Worm (Caenorhabditis elegans): ENCODE measurements around the gene str-66.

The str-66 gene

DNA sequence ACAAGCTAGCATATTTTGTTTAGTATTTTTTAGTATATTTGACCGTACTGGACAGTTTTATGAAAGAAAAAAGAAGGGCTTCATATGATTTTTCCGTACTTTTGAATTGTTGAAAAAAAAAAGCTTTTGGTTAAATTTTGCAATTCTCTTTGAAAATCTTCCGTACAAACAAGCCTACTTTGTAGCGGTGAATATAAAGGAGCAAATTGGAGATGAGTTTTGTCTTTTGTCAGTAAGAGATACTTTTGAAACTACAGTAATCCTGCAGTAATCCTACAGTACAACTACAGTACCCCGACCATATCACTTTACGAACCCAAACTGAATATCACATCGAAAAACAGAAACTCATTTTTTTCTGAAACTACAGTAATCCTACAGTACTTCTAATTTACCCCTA, 18.4 kb upstream of the str-66 start:
- no peak for TF ChIP-seq madf-3 (GFP tag; IDR thresholded peaks at IDR 0.05)
- no peak for TF ChIP-seq unc-62 (GFP tag; optimal IDR thresholded peaks at IDR 0.05)
- no peak for TF ChIP-seq repo-1 (tag; optimal IDR thresholded peaks at IDR 0.05)
- no peak for TF ChIP-seq egrh-3 (GFP tag; IDR thresholded peaks at IDR 0.05)
- TF ChIP-seq cebp-2 (GFP tag; IDR thresholded peaks at IDR 0.05): no peak
- TF ChIP-seq ama-1 (optimal IDR thresholded peaks at IDR 0.05): no peak
- no peak for TF ChIP-seq ama-1 (GFP tag; optimal IDR thresholded peaks at IDR 0.05)
- no peak for TF ChIP-seq F52B5.7 (tag; optimal IDR thresholded peaks at IDR 0.05)
- no peak for TF ChIP-seq nhr-90 (tag; optimal IDR thresholded peaks at IDR 0.05)
- TF ChIP-seq B0336.3 (GFP tag; IDR thresholded peaks at IDR 0.05): no peak
- TF ChIP-seq snpc-4 (GFP tag; optimal IDR thresholded peaks at IDR 0.05): no peak
- no peak for TF ChIP-seq snpc-4 (tag; optimal IDR thresholded peaks at IDR 0.05)
- TF ChIP-seq attf-3 (GFP tag; conservative IDR thresholded peaks at IDR 0.05): no peak
- TF ChIP-seq lin-26 (GFP tag; IDR thresholded peaks at IDR 0.05): no peak
- TF ChIP-seq mxl-1 (tag; optimal IDR thresholded peaks at IDR 0.05): no peak
- no peak for TF ChIP-seq lag-1 (GFP tag; IDR thresholded peaks at IDR 0.05)

DNA sequence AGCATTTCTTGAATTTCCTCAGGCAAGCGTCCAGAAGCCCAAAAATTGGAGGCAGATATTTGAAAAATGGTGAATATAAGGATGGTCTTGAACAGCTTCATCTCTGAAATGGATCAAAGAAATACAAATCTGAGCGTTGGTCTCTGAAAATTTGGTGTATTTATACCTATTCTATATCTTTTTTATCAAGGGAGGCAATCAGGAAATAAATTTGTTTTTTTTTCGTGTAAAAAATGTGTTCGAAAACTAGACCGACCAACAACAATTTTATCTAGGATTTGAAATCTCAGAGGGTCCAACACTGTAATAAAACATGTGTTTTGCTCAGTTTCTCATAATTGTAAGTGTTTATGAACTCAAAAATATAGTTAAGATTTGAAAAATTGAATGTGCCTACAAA, 17.7 kb upstream of the str-66 start, which contains the start of gene srt-56:
Gene srt-56 (minus strand): TSS at position 101 of the 400 bp plus-strand sequence.
- no peak for TF ChIP-seq F57C9.4 (tag; optimal IDR thresholded peaks at IDR 0.05)
- TF ChIP-seq chd-7 (tag; optimal IDR thresholded peaks at IDR 0.05): no peak
- TF ChIP-seq let-607 (tag; optimal IDR thresholded peaks at IDR 0.05): no peak
- no peak for TF ChIP-seq akir-1 (GFP tag; optimal IDR thresholded peaks at IDR 0.05)
- TF ChIP-seq Y53F4B.3 (GFP tag; IDR thresholded peaks at IDR 0.05): no peak
- no peak for TF ChIP-seq egl-18 (GFP tag; IDR thresholded peaks at IDR 0.05)
- TF ChIP-seq dpff-1 (tag; optimal IDR thresholded peaks at IDR 0.05): no peak
- TF ChIP-seq nfyb-1 (GFP tag; IDR thresholded peaks at IDR 0.05): no peak
- no peak for TF ChIP-seq F39B2.1 (GFP tag; IDR thresholded peaks at IDR 0.05)
- no peak for TF ChIP-seq hmg-1.2 (GFP tag; IDR thresholded peaks at IDR 0.05)
- no peak for TF ChIP-seq aptf-2 (GFP tag; conservative IDR thresholded peaks at IDR 0.05)
- no peak for TF ChIP-seq zfh-2 (GFP tag; conservative IDR thresholded peaks at IDR 0.05)
- TF ChIP-seq unc-130 (GFP tag; optimal IDR thresholded peaks at IDR 0.05): no peak
- no peak for TF ChIP-seq F49E8.2 (tag; optimal IDR thresholded peaks at IDR 0.05; ENCODE audit: insufficient read depth)
- TF ChIP-seq attf-3 (GFP tag; conservative IDR thresholded peaks at IDR 0.05): no peak
- TF ChIP-seq snpc-4 (GFP tag; optimal IDR thresholded peaks at IDR 0.05): no peak
- no peak for TF ChIP-seq snpc-4 (tag; optimal IDR thresholded peaks at IDR 0.05)

DNA sequence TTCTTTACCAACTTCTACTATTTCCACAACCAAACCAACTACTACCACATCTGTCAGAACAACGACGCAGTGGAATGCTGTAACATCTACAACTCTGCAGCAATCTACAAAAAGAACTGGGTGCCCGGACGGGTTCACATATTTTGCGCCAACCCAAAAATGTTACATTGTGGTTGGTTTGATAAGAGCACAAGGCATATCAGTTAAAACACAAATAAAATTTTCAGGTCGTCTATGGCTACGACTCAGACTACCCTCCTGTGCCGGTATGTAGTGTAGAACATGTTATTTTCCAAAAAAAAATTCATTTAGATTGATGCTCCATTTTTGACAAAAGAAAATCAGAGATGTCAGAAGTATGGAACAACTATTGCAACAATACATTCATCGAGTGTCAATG, 15.2 kb upstream of the str-66 start:
- TF ChIP-seq dox-1 (GFP tag; IDR thresholded peaks at IDR 0.05): 0 out of 2 replicates have a peak, but pooled peaks have one; percentile 34
- TF ChIP-seq madf-6 (GFP tag; IDR thresholded peaks at IDR 0.05): no peak
- TF ChIP-seq nhr-80 (tag; optimal IDR thresholded peaks at IDR 0.05): peak; percentile 50

DNA sequence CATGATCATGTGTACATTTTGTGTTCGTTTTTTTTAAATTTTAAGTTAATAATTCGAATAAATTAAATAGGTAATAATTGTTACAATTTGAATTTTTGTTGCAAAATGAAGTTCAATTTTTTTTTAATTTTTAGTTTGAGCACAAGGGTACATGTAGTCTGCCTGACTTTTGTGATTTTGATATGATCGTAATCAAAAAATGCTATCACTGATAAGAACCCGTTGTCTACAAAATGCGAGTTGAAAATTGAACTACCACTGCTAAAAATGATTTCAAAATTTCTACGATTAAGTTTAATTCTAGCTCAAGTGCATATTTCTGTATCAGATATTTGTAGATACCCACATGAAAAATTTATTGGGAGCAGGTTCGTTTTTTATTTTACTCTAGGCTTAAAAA, 14.1 kb upstream of the str-66 start, which contains the start of gene clec-210:
Gene clec-210 (plus strand): TSS at position 211 of the 400 bp plus-strand sequence.
- TF ChIP-seq pha-4 (tag; optimal IDR thresholded peaks at IDR 0.05) (no peak), nhr-80 (tag; optimal IDR thresholded peaks at IDR 0.05) (peak; percentile 33), zim-3 (tag; optimal IDR thresholded peaks at IDR 0.05) (no peak), madf-3 (GFP tag; IDR thresholded peaks at IDR 0.05) (no peak), madf-8 (GFP tag; conservative IDR thresholded peaks at IDR 0.05) (no peak), let-607 (tag; optimal IDR thresholded peaks at IDR 0.05) (no peak)

All from whole organism, young adult.